Fruit fly (Drosophila melanogaster): ENCODE measurements around the gene CG15728.

DNA sequence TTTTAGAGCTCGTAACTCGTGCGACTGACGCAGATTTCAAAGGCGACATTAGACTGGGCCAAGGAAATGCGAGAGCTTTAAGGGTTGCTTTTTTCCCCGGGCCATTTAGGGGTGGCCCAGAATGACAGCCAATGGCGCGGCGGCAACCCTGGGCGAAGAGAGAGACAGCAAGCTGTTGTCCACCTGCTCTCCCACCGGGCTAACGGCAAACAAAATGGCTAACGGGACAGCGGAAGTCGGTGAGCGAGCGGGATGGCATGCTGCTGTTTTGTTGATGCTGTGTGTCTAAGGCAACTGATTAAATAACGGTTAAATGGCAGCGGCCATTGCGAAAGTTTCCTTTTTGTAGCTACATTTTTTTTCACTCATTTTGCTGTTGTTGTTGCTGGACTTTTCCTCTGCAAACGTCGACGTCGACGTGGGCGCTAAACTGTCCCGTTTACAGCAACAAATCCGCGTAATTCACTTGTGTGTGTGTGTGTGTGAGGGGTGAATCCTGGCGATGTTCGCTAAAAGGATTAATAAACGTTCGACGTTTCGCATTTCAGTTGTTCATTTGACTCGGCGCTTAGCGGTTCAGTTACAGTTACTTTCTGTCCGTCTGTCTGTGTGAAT is 8.2 kb upstream of the CG15728 start, which contains the start of gene CG11085:
- no peak for TF ChIP-seq CG11617 (GFP tag; optimal IDR thresholded peaks at IDR 0.05)
- TF ChIP-seq toe (GFP tag; optimal IDR thresholded peaks at IDR 0.05), result no peak
- no peak for TF ChIP-seq CG7101 (tag; optimal IDR thresholded peaks at IDR 0.05)
- TF ChIP-seq bab1 (GFP tag; optimal IDR thresholded peaks at IDR 0.05), result no peak
- TF ChIP-seq cnc (optimal IDR thresholded peaks at IDR 0.05), result no peak
- TF ChIP-seq CG12768 (GFP tag; optimal IDR thresholded peaks at IDR 0.05), result no peak
- TF ChIP-seq ovo (GFP tag; optimal IDR thresholded peaks at IDR 0.05), result no peak
- TF ChIP-seq pad (GFP tag; optimal IDR thresholded peaks at IDR 0.05), result no peak
- TF ChIP-seq Hr96 (GFP tag; optimal IDR thresholded peaks at IDR 0.05), result no peak
- no peak for TF ChIP-seq Clk (GFP tag; optimal IDR thresholded peaks at IDR 0.05)
- TF ChIP-seq CG14711 (tag; optimal IDR thresholded peaks at IDR 0.05), result no peak
- TF ChIP-seq kay (GFP tag; ENCODE audit: borderline replicate concordance), result no peak

Measured in whole organism, adult.